Worm (Caenorhabditis elegans): ENCODE data around the gene F49E8.8.

ce11 chrIV:7543662-7544061 lies 12.8 kb upstream of the F49E8.8 start:
- TF ChIP-seq ceh-90 (tag; optimal IDR thresholded peaks at IDR 0.05) (no peak), pqm-1 (tag; optimal IDR thresholded peaks at IDR 0.05) (no peak), mdl-1 (tag; optimal IDR thresholded peaks at IDR 0.05) (no peak), aly-2 (tag; optimal IDR thresholded peaks at IDR 0.05) (no peak), ets-5 (GFP tag; IDR thresholded peaks at IDR 0.05) (no peak), lsy-2 (tag; optimal IDR thresholded peaks at IDR 0.05) (no peak)

Measured in whole organism, L1 larva.